Worm (Caenorhabditis elegans) whole organism, L1 larva: ENCODE results near the gene inx-8.
A peak's percentile ranks its signal among the peaks of the same experiment; 100 is the strongest.

Experiments
- C16A3.4 ChIP-seq: fragments of 150-350 bp; optimal IDR thresholded peaks from 2 replicates; lab custom pipeline; 2014; ENCODE audit warnings: missing biosample characterization, missing genetic modification characterization
- Y116A8C.19 ChIP-seq: sonication (generic microtip); optimal IDR thresholded peaks from 2 replicates; lab custom pipeline; 2016; ENCODE audit warnings: missing compliant biosample characterization, missing genetic modification characterization, borderline replicate concordance
- aha-1 ChIP-seq: fragments of 150-350 bp; optimal IDR thresholded peaks from 2 replicates; lab custom pipeline; 2014; ENCODE audit warnings: missing biosample characterization, missing genetic modification characterization
- blmp-1 ChIP-seq: fragments of 150-350 bp; optimal IDR thresholded peaks from 2 replicates; lab custom pipeline; 2014; ENCODE audit warnings: missing biosample characterization, missing genetic modification characterization
- ceh-82 ChIP-seq, 3 experiments: fragments of 150-350 bp in 1 of 3; sonication (generic microtip) in 2 of 3; optimal IDR thresholded peaks; 2 replicates each; lab custom pipeline; 2014 to 2017; ENCODE audit warnings: missing biosample characterization in 3 of 3, missing genetic modification characterization in 3 of 3
- ceh-88 ChIP-seq: fragments of 200-800 bp; sonication (Bioruptor generic); IDR thresholded peaks from 2 replicates; pipeline ENCODE4 v1.3.6; 2022; ENCODE audit warnings: missing genetic modification characterization, missing compliant biosample characterization
- dpl-1 ChIP-seq, 3 experiments: fragments of 150-350 bp in 2 of 3; sonication (generic microtip) in 1 of 3; optimal IDR thresholded peaks; 2 replicates each; lab custom pipeline; 2014 to 2017; ENCODE audit warnings: missing biosample characterization in 3 of 3, missing genetic modification characterization in 3 of 3, missing genetic modification reagents in 3 of 3
- dsc-1 ChIP-seq: sonication (generic microtip); optimal IDR thresholded peaks from 2 replicates; lab custom pipeline; 2016; ENCODE audit warnings: mild to moderate bottlenecking, missing genetic modification characterization, missing compliant biosample characterization
- egl-13 ChIP-seq: sonication (generic microtip); optimal IDR thresholded peaks from 2 replicates; lab custom pipeline; 2016; ENCODE audit warnings: missing genotype, missing genetic modification reagents, missing genetic modification characterization, missing compliant biosample characterization
- fkh-10 ChIP-seq: sonication (generic microtip); optimal IDR thresholded peaks from 2 replicates; lab custom pipeline; 2017; ENCODE audit warnings: missing biosample characterization, missing genetic modification reagents, missing genetic modification characterization
- fkh-4 ChIP-seq: sonication (generic microtip); optimal IDR thresholded peaks from 2 replicates; lab custom pipeline; 2016; ENCODE audit warnings: missing compliant biosample characterization, missing genetic modification characterization, borderline replicate concordance
- fos-1 ChIP-seq: fragments of 150-350 bp; optimal IDR thresholded peaks from 2 replicates; lab custom pipeline; 2014; ENCODE audit warnings: missing biosample characterization, missing genetic modification characterization
- hlh-17 ChIP-seq: fragments of 200-800 bp; sonication (Bioruptor generic); optimal IDR thresholded peaks from 2 replicates; lab custom pipeline; 2018; ENCODE audit warnings: missing genetic modification characterization, mild to moderate bottlenecking, missing compliant biosample characterization, moderate library complexity, borderline replicate concordance
- hpl-2 ChIP-seq: fragments of 150-350 bp; optimal IDR thresholded peaks from 2 replicates; lab custom pipeline; 2014; ENCODE audit warnings: missing biosample characterization, missing genetic modification reagents, missing genetic modification characterization
- irx-1 ChIP-seq: sonication (generic microtip); optimal IDR thresholded peaks from 2 replicates; lab custom pipeline; 2016; ENCODE audit warnings: missing genetic modification characterization, missing compliant biosample characterization
- jun-1 ChIP-seq: fragments of 150-350 bp; optimal IDR thresholded peaks from 2 replicates; lab custom pipeline; 2014; ENCODE audit warnings: missing biosample characterization, missing genetic modification reagents, missing genetic modification characterization
- lin-14 ChIP-seq: fragments of 200-800 bp; sonication (Bioruptor generic); optimal IDR thresholded peaks from 2 replicates; lab custom pipeline; 2018; ENCODE audit warnings: mild to moderate bottlenecking, missing genetic modification characterization, moderate library complexity, missing compliant biosample characterization
- lsy-2 ChIP-seq, 2 experiments: fragments of 150-350 bp; optimal IDR thresholded peaks; 2 replicates each; lab custom pipeline; 2014; ENCODE audit warnings: missing biosample characterization in 2 of 2, missing genetic modification characterization in 2 of 2
- mab-9 ChIP-seq: fragments of 200-800 bp; sonication (Bioruptor generic); IDR thresholded peaks from 2 replicates; pipeline ENCODE4 v1.3.6; 2022; ENCODE audit warnings: missing genetic modification reagents, missing genetic modification characterization, missing compliant biosample characterization
- mdl-1 ChIP-seq, 2 experiments: fragments of 150-350 bp; optimal IDR thresholded peaks; 2 replicates each; lab custom pipeline; 2014 to 2017; ENCODE audit warnings: missing biosample characterization in 2 of 2, missing genetic modification characterization in 2 of 2, inconsistent platforms in 1 of 2
- mep-1 ChIP-seq: fragments of 150-350 bp; optimal IDR thresholded peaks from 2 replicates; lab custom pipeline; 2014; ENCODE audit warnings: missing biosample characterization, missing genetic modification characterization
- nhr-12 ChIP-seq: sonication (generic microtip); optimal IDR thresholded peaks from 2 replicates; lab custom pipeline; 2017; ENCODE audit warnings: missing biosample characterization, missing genetic modification characterization
- nhr-19 ChIP-seq: fragments of 200-800 bp; sonication (Bioruptor generic); conservative IDR thresholded peaks from 2 replicates; pipeline ENCODE4 v1.3.6; 2022; ENCODE audit warnings: missing genetic modification characterization, missing compliant biosample characterization
- nhr-20 ChIP-seq: sonication (generic microtip); optimal IDR thresholded peaks from 2 replicates; lab custom pipeline; 2016; ENCODE audit warnings: mild to moderate bottlenecking, missing genetic modification characterization, missing compliant biosample characterization
- nhr-237 ChIP-seq: fragments of 150-350 bp; optimal IDR thresholded peaks from 2 replicates; lab custom pipeline; 2014; ENCODE audit warnings: missing biosample characterization, missing genetic modification characterization
- nhr-28 ChIP-seq: fragments of 150-350 bp; optimal IDR thresholded peaks from 2 replicates; lab custom pipeline; 2014; ENCODE audit warnings: missing biosample characterization, missing genetic modification characterization
- nhr-47 ChIP-seq: sonication (generic microtip); optimal IDR thresholded peaks from 2 replicates; lab custom pipeline; 2016; ENCODE audit warnings: mild to moderate bottlenecking, missing genetic modification characterization, moderate library complexity, missing compliant biosample characterization
- nhr-71 ChIP-seq: sonication (generic microtip); optimal IDR thresholded peaks from 2 replicates; lab custom pipeline; 2016; ENCODE audit warnings: mild to moderate bottlenecking, missing genetic modification characterization, moderate library complexity, missing compliant biosample characterization
- nhr-77 ChIP-seq: fragments of 150-350 bp; optimal IDR thresholded peaks from 2 replicates; lab custom pipeline; 2014; ENCODE audit warnings: missing biosample characterization, missing genetic modification characterization
- rnt-1 ChIP-seq: sonication (generic microtip); optimal IDR thresholded peaks from 2 replicates; lab custom pipeline; 2016; ENCODE audit warnings: mild to moderate bottlenecking, missing genetic modification characterization, moderate library complexity, missing compliant biosample characterization
- skn-1 ChIP-seq: fragments of 150-350 bp; optimal IDR thresholded peaks from 2 replicates; lab custom pipeline; 2014; ENCODE audit warnings: missing biosample characterization, missing genetic modification characterization
- snu-23 ChIP-seq: sonication (generic microtip); optimal IDR thresholded peaks from 2 replicates; lab custom pipeline; 2016; ENCODE audit warnings: missing genetic modification characterization, missing compliant biosample characterization
- sox-4 ChIP-seq: sonication (generic microtip); optimal IDR thresholded peaks from 2 replicates; lab custom pipeline; 2016; ENCODE audit warnings: missing genetic modification characterization, missing compliant biosample characterization
- tbx-2 ChIP-seq: sonication (generic microtip); optimal IDR thresholded peaks from 2 replicates; lab custom pipeline; 2016; ENCODE audit warnings: missing genetic modification characterization, missing compliant biosample characterization
- tlp-1 ChIP-seq: fragments of 150-350 bp; optimal IDR thresholded peaks from 2 replicates; lab custom pipeline; 2014; ENCODE audit warnings: missing biosample characterization, missing genetic modification characterization
- unc-130 ChIP-seq: fragments of 150-350 bp; optimal IDR thresholded peaks from 2 replicates; lab custom pipeline; 2017; ENCODE audit warnings: missing biosample characterization, missing genetic modification characterization, inconsistent platforms
- unc-62 ChIP-seq: fragments of 150-350 bp; optimal IDR thresholded peaks from 2 replicates; lab custom pipeline; 2014; ENCODE audit warnings: missing biosample characterization, missing genetic modification reagents, missing genetic modification characterization
- unc-98 ChIP-seq: fragments of 200-800 bp; sonication (Bioruptor generic); IDR thresholded peaks from 2 replicates; pipeline ENCODE4 v1.3.6; 2022; ENCODE audit warnings: missing genetic modification characterization, missing compliant biosample characterization
- vab-15 ChIP-seq: sonication (generic microtip); optimal IDR thresholded peaks from 2 replicates; lab custom pipeline; 2017; ENCODE audit warnings: missing genotype, mild to moderate bottlenecking, missing genetic modification characterization, missing compliant biosample characterization
- zag-1 ChIP-seq: fragments of 150-350 bp; optimal IDR thresholded peaks from 2 replicates; lab custom pipeline; 2014; ENCODE audit warnings: missing biosample characterization, missing genetic modification characterization
- ztf-4 ChIP-seq: fragments of 150-350 bp; optimal IDR thresholded peaks from 2 replicates; lab custom pipeline; 2014; ENCODE audit warnings: missing biosample characterization, missing genetic modification characterization

Gene inx-8

DNA sequence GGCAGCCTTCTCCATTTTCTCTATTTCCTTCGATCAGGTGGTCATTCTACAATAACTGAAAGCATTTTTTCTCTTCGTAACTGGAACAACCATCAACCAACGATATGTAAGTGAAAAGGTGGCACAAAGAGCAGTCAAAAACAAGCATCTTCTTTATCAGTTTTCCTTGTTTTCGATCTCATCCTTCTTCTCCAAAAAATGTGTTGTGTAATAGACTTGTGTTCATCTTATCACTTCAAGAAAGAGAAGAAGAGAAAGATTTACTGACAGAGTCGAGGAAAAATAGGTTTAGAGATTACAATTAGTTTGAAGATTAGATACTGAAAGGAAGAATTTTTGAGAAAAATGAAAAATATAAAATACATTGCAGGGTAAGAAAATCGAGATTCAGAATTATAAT lies 28.3 kb upstream of the inx-8 start (continued):
- no peak for TF ChIP-seq fkh-4 (tag; lab: Kevin White, UChicago)
- no peak for TF ChIP-seq hlh-17 (GFP tag; lab: Kevin White, UChicago)
- no peak for TF ChIP-seq nhr-237 (tag; lab: Kevin White, UChicago)
- no peak for TF ChIP-seq ceh-88 (GFP tag; lab: Robert Waterston, UW)
- TF ChIP-seq rnt-1 = no peak
- TF ChIP-seq jun-1 (tag; lab: Kevin White, UChicago) = no peak
- TF ChIP-seq mdl-1 (tag; optimal IDR thresholded peaks at IDR 0.05; lab: Kevin White, UChicago) = no peak
- no peak for TF ChIP-seq nhr-47 (tag; lab: Kevin White, UChicago)
- no peak for TF ChIP-seq zag-1 (tag; lab: Kevin White, UChicago)
- TF ChIP-seq unc-130 (tag; lab: Kevin White, UChicago) = peak; percentile 21
- no peak for TF ChIP-seq hpl-2 (GFP tag; lab: Kevin White, UChicago)
- TF ChIP-seq sox-4 (tag; lab: Kevin White, UChicago) = no peak
- TF ChIP-seq dsc-1 = no peak
- TF ChIP-seq mab-9 = no peak
- TF ChIP-seq, all 84 proteins: peak for 8

DNA sequence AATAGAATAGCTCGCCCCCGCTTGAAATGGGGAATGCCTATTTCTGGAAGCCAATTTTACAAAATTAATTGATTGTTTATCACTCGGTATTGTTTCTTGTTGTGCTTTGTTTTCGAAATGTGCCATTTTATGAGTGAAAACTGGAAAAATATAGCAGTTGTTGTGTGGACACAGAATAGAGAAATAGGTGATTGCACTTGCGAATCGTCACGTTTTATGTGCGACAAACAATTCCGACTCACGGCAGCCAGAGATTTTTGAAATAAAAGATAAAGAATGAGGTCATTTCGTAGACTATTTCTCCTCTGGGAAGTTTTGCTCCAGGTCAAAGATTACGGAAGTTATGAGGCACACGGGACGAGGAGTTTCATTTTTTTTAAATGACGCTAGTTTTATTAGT lies 26.7 kb upstream of the inx-8 start:
- TF ChIP-seq nhr-20 (tag; lab: Kevin White, UChicago) (peak; percentile 1), nhr-71 (tag; lab: Kevin White, UChicago) (peak; percentile 64), lin-14 (GFP tag; lab: Kevin White, UChicago) (peak; percentile 40), rnt-1 (peak; percentile 52), ceh-88 (GFP tag; lab: Robert Waterston, UW) (no peak), snu-23 (peak; percentile 21), dpl-1 (GFP tag; optimal IDR thresholded peaks at IDR 0.05; lab: Kevin White, UChicago) (no peak), lsy-2 (tag; optimal IDR thresholded peaks at IDR 0.05; lab: Kevin White, UChicago) (peak in 1 of 2 experiments; percentile 35), nhr-19 (GFP tag; lab: Robert Waterston, UW) (peak; percentile 34), Y116A8C.19 (tag; lab: Kevin White, UChicago) (no peak), unc-130 (tag; lab: Kevin White, UChicago) (peak; percentile 1)

DNA sequence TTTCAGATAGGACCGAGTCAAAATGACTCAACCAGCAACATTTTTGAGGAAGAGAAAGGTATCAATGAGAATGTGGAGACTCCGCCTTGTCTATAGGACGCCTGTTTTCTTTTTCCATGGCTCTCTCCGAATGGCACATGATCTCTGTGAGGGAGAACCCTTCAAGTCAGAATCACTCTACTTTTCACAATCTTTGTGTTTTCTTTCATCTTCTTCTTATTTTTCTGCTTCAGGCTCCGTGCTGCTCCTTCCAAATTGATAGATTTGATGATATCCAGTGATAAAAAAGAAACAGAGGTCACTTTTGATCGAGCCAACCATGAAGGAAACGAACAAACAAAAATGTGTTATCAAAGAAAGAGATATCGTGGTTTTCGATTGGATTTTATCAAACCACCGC lies 24.6 kb upstream of the inx-8 start, which contains the start of gene ZK809.8:
Gene ZK809.8, minus strand, starts transcription at position 34 of the 400 bp plus-strand sequence.
- no peak for TF ChIP-seq zag-1 (tag; lab: Kevin White, UChicago)
- TF ChIP-seq nhr-19 (GFP tag; lab: Robert Waterston, UW) = peak; percentile 31; the same call in 1 of the 2 replicates
- peak; percentile 33 for TF ChIP-seq snu-23
- TF ChIP-seq nhr-47 (tag; lab: Kevin White, UChicago) = no peak
- no peak for TF ChIP-seq unc-98 (GFP tag; lab: Robert Waterston, UW)
- no peak for TF ChIP-seq egl-13 (tag; lab: Kevin White, UChicago)
- no peak for TF ChIP-seq hlh-17 (GFP tag; lab: Kevin White, UChicago)
- no peak for TF ChIP-seq ceh-82 (tag; optimal IDR thresholded peaks at IDR 0.05; lab: Kevin White, UChicago)
- peak in 1 of 2 experiments; percentile 42 for TF ChIP-seq lsy-2 (tag; optimal IDR thresholded peaks at IDR 0.05; lab: Kevin White, UChicago)
- TF ChIP-seq fos-1 (tag; lab: Kevin White, UChicago) = no peak
- no peak for TF ChIP-seq ztf-4
- TF ChIP-seq blmp-1 (tag; lab: Kevin White, UChicago) = no peak
- peak; percentile 41 for TF ChIP-seq rnt-1
- TF ChIP-seq nhr-20 (tag; lab: Kevin White, UChicago) = peak; percentile 6
- TF ChIP-seq C16A3.4 (tag; lab: Kevin White, UChicago) = no peak
- TF ChIP-seq vab-15 (tag; lab: Kevin White, UChicago) = no peak
- TF ChIP-seq unc-130 (tag; lab: Kevin White, UChicago) = peak; percentile 6
- TF ChIP-seq aha-1 (tag; lab: Kevin White, UChicago) = no peak
- TF ChIP-seq fkh-10 = no peak
- peak; percentile 67 for TF ChIP-seq lin-14 (GFP tag; lab: Kevin White, UChicago)
- TF ChIP-seq skn-1 = no peak
- no peak for TF ChIP-seq mep-1 (tag; lab: Kevin White, UChicago)
- peak; percentile 82 for TF ChIP-seq nhr-71 (tag; lab: Kevin White, UChicago)

DNA sequence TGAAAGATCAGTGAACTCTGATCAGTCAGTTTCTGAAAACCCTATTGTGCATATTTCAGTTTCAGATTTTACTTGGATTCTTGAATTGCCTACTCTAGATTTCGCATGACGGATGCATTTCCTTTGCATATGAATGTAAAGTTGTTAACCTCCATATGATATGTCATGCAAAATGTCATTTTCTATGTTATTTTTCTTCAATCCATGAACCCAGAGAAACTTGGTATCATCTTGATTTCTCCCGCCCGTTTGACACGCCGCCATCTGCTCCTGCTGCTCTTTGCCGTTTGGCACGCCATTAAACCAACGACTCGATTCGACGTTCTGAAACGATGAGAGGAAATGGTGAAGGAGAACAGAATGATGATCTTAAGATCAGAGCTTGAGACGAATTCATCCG lies 23.3 kb upstream of the inx-8 start:
- TF ChIP-seq nhr-77 (tag; lab: Kevin White, UChicago) (no peak), nhr-12 (no peak), tlp-1 (tag; lab: Kevin White, UChicago) (no peak), nhr-19 (GFP tag; lab: Robert Waterston, UW) (no peak), tbx-2 (tag; lab: Kevin White, UChicago) (no peak), lsy-2 (tag; optimal IDR thresholded peaks at IDR 0.05; lab: Kevin White, UChicago) (no peak), dsc-1 (no peak), vab-15 (tag; lab: Kevin White, UChicago) (no peak), irx-1 (tag; lab: Kevin White, UChicago) (no peak), unc-62 (GFP tag; lab: Kevin White, UChicago) (no peak), nhr-28 (tag; lab: Kevin White, UChicago) (no peak)
